Fruit fly (Drosophila melanogaster): Measurements from ENCODE around the gene TP53INP.

The TP53INP gene

dm6 chr3L:4445824-4446223 is 39.1 kb downstream of the TP53INP start (continued):
- no peak for TF ChIP-seq vfl (GFP tag; optimal IDR thresholded peaks at IDR 0.05)
- peak; percentile 1 for TF ChIP-seq ind (GFP tag; optimal IDR thresholded peaks at IDR 0.05)
- no peak for TF ChIP-seq ara (GFP tag; IDR thresholded peaks at IDR 0.05)
- TF ChIP-seq HLH4C (GFP tag; IDR thresholded peaks at IDR 0.05; ENCODE audit: partially characterized antibody): no peak
- no peak for TF ChIP-seq Atf3 (GFP tag; optimal IDR thresholded peaks at IDR 0.05)
- TF ChIP-seq gro (GFP tag; optimal IDR thresholded peaks at IDR 0.05): peak; percentile 69
- no peak for TF ChIP-seq Chrac-16 (GFP tag; optimal IDR thresholded peaks at IDR 0.05)
- TF ChIP-seq bbx (GFP tag; IDR thresholded peaks at IDR 0.05; ENCODE audit: partially characterized antibody): no peak
- TF ChIP-seq cas (GFP tag; IDR thresholded peaks at IDR 0.05): no peak

- TF ChIP-seq grn (GFP tag; optimal IDR thresholded peaks at IDR 0.05) (no peak), CG13894 (tag; optimal IDR thresholded peaks at IDR 0.05) (peak; percentile 18), CG17802 (tag; optimal IDR thresholded peaks at IDR 0.05) (no peak), chinmo (GFP tag; IDR thresholded peaks at IDR 0.05; ENCODE audit: partially characterized antibody) (0 out of 4 replicates have a peak, but pooled peaks have one; percentile 23), CG3995 (GFP tag; optimal IDR thresholded peaks at IDR 0.05) (no peak), gem (tag; optimal IDR thresholded peaks at IDR 0.05) (no peak), PHDP (tag; optimal IDR thresholded peaks at IDR 0.05) (no peak), prd (optimal IDR thresholded peaks at IDR 0.05) (no peak), prd (GFP tag; IDR thresholded peaks at IDR 0.05) (no peak), CG11456 (GFP tag; IDR thresholded peaks at IDR 0.05) (no peak), abd-A (tag; optimal IDR thresholded peaks at IDR 0.05) (peak; percentile 34), CG11696 (GFP tag; IDR thresholded peaks at IDR 0.05) (no peak), CG3847 (GFP tag; IDR thresholded peaks at IDR 0.05) (no peak)
Observed at dm6 chr3L:4446273-4446672, 39.5 kb downstream of the TP53INP start, which contains the start of gene CG12607. Gene CG12607 (plus strand): TSS chr3L:4446573.

dm6 chr3L:4447229-4447628 is 40.5 kb downstream of the TP53INP start:
- peak; percentile 74 for TF ChIP-seq Med (GFP tag)
- no peak for TF ChIP-seq CG30431 (GFP tag; optimal IDR thresholded peaks at IDR 0.05)
- TF ChIP-seq CG16779 (GFP tag; IDR thresholded peaks at IDR 0.05): 0 out of 2 replicates have a peak, but pooled peaks have one; percentile 11
- peak; percentile 45 for TF ChIP-seq Ets65A (GFP tag)
- TF ChIP-seq CG13424 (tag; optimal IDR thresholded peaks at IDR 0.05): no peak
- 0 out of 2 replicates have a peak, but pooled peaks have one; percentile 11 for TF ChIP-seq al (GFP tag; IDR thresholded peaks at IDR 0.05)
- TF ChIP-seq CG11456 (GFP tag; IDR thresholded peaks at IDR 0.05): 0 out of 3 replicates have a peak, but pooled peaks have one; percentile 60
- no peak for TF ChIP-seq CG17829 (tag; optimal IDR thresholded peaks at IDR 0.05)
- 0 out of 2 replicates have a peak, but pooled peaks have one; percentile 30 for TF ChIP-seq CG32532 (GFP tag; IDR thresholded peaks at IDR 0.05)
- TF ChIP-seq klu (GFP tag; IDR thresholded peaks at IDR 0.05): no peak

- TF ChIP-seq Dp (GFP tag; optimal IDR thresholded peaks at IDR 0.05): no peak
- peak; percentile 59 for TF ChIP-seq CG13894 (tag; optimal IDR thresholded peaks at IDR 0.05)
- TF ChIP-seq CG42726 (GFP tag; IDR thresholded peaks at IDR 0.05; ENCODE audit: partially characterized antibody): no peak
- TF ChIP-seq ab (GFP tag; optimal IDR thresholded peaks at IDR 0.05): no peak
- TF ChIP-seq sens (GFP tag): peak; percentile 9
- TF ChIP-seq p53 (GFP tag; optimal IDR thresholded peaks at IDR 0.05): no peak
Observed at dm6 chr3L:4458063-4458462, 51.3 kb downstream of the TP53INP start, which contains the start of gene CG11345. Gene CG11345 (minus strand): TSS chr3L:4458163.
